Worm (Caenorhabditis elegans) whole organism, L1 larva: Measurements from ENCODE around the gene srz-47.

Experiments used
- C16A3.4 ChIP-seq: fragments of 150-350 bp; optimal IDR thresholded peaks from 2 replicates; lab custom pipeline; 2014; ENCODE audit warnings: missing biosample characterization, missing genetic modification characterization
- aly-2 ChIP-seq: fragments of 150-350 bp; optimal IDR thresholded peaks from 2 replicates; lab custom pipeline; 2014; ENCODE audit warnings: missing biosample characterization, missing genetic modification characterization
- blmp-1 ChIP-seq: fragments of 150-350 bp; optimal IDR thresholded peaks from 2 replicates; lab custom pipeline; 2014; ENCODE audit warnings: missing biosample characterization, missing genetic modification characterization
- ceh-8 ChIP-seq: fragments of 200-800 bp; sonication (Bioruptor generic); optimal IDR thresholded peaks from 2 replicates; lab custom pipeline; 2018; ENCODE audit warnings: mild to moderate bottlenecking, missing genetic modification characterization, moderate library complexity, missing compliant biosample characterization
- ceh-88 ChIP-seq: fragments of 200-800 bp; sonication (Bioruptor generic); IDR thresholded peaks from 2 replicates; pipeline ENCODE4 v1.3.6; 2022; ENCODE audit warnings: missing genetic modification characterization, missing compliant biosample characterization
- ces-1 ChIP-seq: fragments of 150-350 bp; optimal IDR thresholded peaks from 2 replicates; lab custom pipeline; 2014; ENCODE audit warnings: missing biosample characterization, missing genetic modification reagents, missing genetic modification characterization
- dsc-1 ChIP-seq: sonication (generic microtip); optimal IDR thresholded peaks from 2 replicates; lab custom pipeline; 2016; ENCODE audit warnings: mild to moderate bottlenecking, missing genetic modification characterization, missing compliant biosample characterization
- efl-1 ChIP-seq, 4 experiments: fragments of 150-350 bp; optimal IDR thresholded peaks in 3 of 4; peaks in 1 of 4; 1 replicate in 1 of 4; 2 replicates in 3 of 4; lab custom pipeline; 2014; ENCODE audit warnings: missing biosample characterization in 2 of 4, missing genetic modification characterization in 2 of 4, missing genetic modification reagents in 2 of 4
- efl-3 ChIP-seq: fragments of 200-800 bp; sonication (Bioruptor generic); optimal IDR thresholded peaks from 2 replicates; lab custom pipeline; 2018; ENCODE audit warnings: mild to moderate bottlenecking, missing genetic modification characterization, missing compliant biosample characterization
- egl-27 ChIP-seq, 2 experiments: fragments of 150-350 bp in 1 of 2; sonication (generic microtip); optimal IDR thresholded peaks; 3 replicates each; lab custom pipeline; 2017 to 2018; ENCODE audit warnings: missing biosample characterization in 2 of 2, missing genetic modification characterization in 2 of 2, missing genetic modification reagents in 2 of 2
- elt-2 ChIP-seq: sonication (generic microtip); optimal IDR thresholded peaks from 2 replicates; lab custom pipeline; 2016; ENCODE audit warnings: missing genetic modification characterization, mild to moderate bottlenecking, inconsistent platforms, missing compliant biosample characterization, missing genetic modification reagents
- elt-3 ChIP-seq, 6 experiments: fragments of 150-350 bp in 1 of 6; sonication (generic microtip); optimal IDR thresholded peaks; 2 replicates each; lab custom pipeline; 2017 to 2018; ENCODE audit warnings: missing biosample characterization in 6 of 6, missing genetic modification characterization in 6 of 6, inconsistent platforms in 1 of 6
- fkh-8 ChIP-seq: sonication (generic microtip); optimal IDR thresholded peaks from 2 replicates; lab custom pipeline; 2016; ENCODE audit warnings: mild to moderate bottlenecking, missing genetic modification characterization, missing compliant biosample characterization
- fos-1 ChIP-seq: fragments of 150-350 bp; optimal IDR thresholded peaks from 2 replicates; lab custom pipeline; 2014; ENCODE audit warnings: missing biosample characterization, missing genetic modification characterization
- grh-1 ChIP-seq: fragments of 200-800 bp; sonication (Bioruptor generic); IDR thresholded peaks from 2 replicates; pipeline ENCODE4 v1.3.6; 2022; ENCODE audit warnings: missing genetic modification reagents, missing genetic modification characterization, missing compliant biosample characterization
- hlh-4 ChIP-seq: sonication (generic microtip); optimal IDR thresholded peaks from 2 replicates; lab custom pipeline; 2016; ENCODE audit warnings: mild to moderate bottlenecking, missing genetic modification characterization, missing compliant biosample characterization
- hpl-2 ChIP-seq: fragments of 150-350 bp; optimal IDR thresholded peaks from 2 replicates; lab custom pipeline; 2014; ENCODE audit warnings: missing biosample characterization, missing genetic modification reagents, missing genetic modification characterization
- isw-1 ChIP-seq: fragments of 200-800 bp; sonication (Bioruptor generic); IDR thresholded peaks from 2 replicates; pipeline ENCODE4 v1.3.6; 2022; ENCODE audit warnings: missing genetic modification characterization, missing compliant biosample characterization
- lin-13 ChIP-seq: fragments of 150-350 bp; optimal IDR thresholded peaks from 2 replicates; lab custom pipeline; 2014; ENCODE audit warnings: missing biosample characterization, missing genetic modification reagents, missing genetic modification characterization
- lin-14 ChIP-seq: fragments of 200-800 bp; sonication (Bioruptor generic); optimal IDR thresholded peaks from 2 replicates; lab custom pipeline; 2018; ENCODE audit warnings: mild to moderate bottlenecking, missing genetic modification characterization, moderate library complexity, missing compliant biosample characterization
- lin-15B ChIP-seq: fragments of 150-350 bp; sonication (generic microtip); optimal IDR thresholded peaks from 3 replicates; lab custom pipeline; 2014; ENCODE audit warnings: missing biosample characterization, missing genetic modification characterization
- lin-35 ChIP-seq, 2 experiments: fragments of 150-350 bp; optimal IDR thresholded peaks; 2 replicates each; lab custom pipeline; 2014; ENCODE audit warnings: missing biosample characterization in 2 of 2, missing genetic modification characterization in 2 of 2, missing genetic modification reagents in 2 of 2
- lir-3 ChIP-seq: sonication (generic microtip); optimal IDR thresholded peaks from 2 replicates; lab custom pipeline; 2016; ENCODE audit warnings: mild to moderate bottlenecking, missing genetic modification characterization, moderate library complexity, missing compliant biosample characterization; ENCODE audit not compliant: poor library complexity
- mdl-1 ChIP-seq, 2 experiments: fragments of 150-350 bp; optimal IDR thresholded peaks; 2 replicates each; lab custom pipeline; 2014 to 2017; ENCODE audit warnings: missing biosample characterization in 2 of 2, missing genetic modification characterization in 2 of 2, inconsistent platforms in 1 of 2
- mef-2 ChIP-seq: fragments of 150-350 bp; optimal IDR thresholded peaks from 2 replicates; lab custom pipeline; 2014; ENCODE audit warnings: missing biosample characterization, missing genetic modification characterization
- nhr-11 ChIP-seq: fragments of 150-350 bp; optimal IDR thresholded peaks from 2 replicates; lab custom pipeline; 2014; ENCODE audit warnings: missing biosample characterization, missing genetic modification characterization
- nhr-12 ChIP-seq: sonication (generic microtip); optimal IDR thresholded peaks from 2 replicates; lab custom pipeline; 2017; ENCODE audit warnings: missing biosample characterization, missing genetic modification characterization
- pag-3 ChIP-seq: sonication (generic microtip); optimal IDR thresholded peaks from 2 replicates; lab custom pipeline; 2017; ENCODE audit warnings: missing genetic modification characterization, mild to moderate bottlenecking, missing compliant biosample characterization, antibody characterized with exemption, borderline replicate concordance; ENCODE audit not compliant: insufficient read depth
- pqm-1 ChIP-seq: sonication (generic microtip); optimal IDR thresholded peaks from 3 replicates; lab custom pipeline; 2017; ENCODE audit warnings: missing biosample characterization, missing genetic modification characterization
- skn-1 ChIP-seq: fragments of 150-350 bp; optimal IDR thresholded peaks from 2 replicates; lab custom pipeline; 2014; ENCODE audit warnings: missing biosample characterization, missing genetic modification characterization
- snpc-4 ChIP-seq: fragments of 150-350 bp; optimal IDR thresholded peaks from 2 replicates; lab custom pipeline; 2014; ENCODE audit warnings: missing biosample characterization, missing genetic modification characterization
- swsn-7 ChIP-seq: sonication (generic microtip); optimal IDR thresholded peaks from 2 replicates; lab custom pipeline; 2016; ENCODE audit warnings: missing genetic modification characterization, missing compliant biosample characterization
- tbx-2 ChIP-seq: sonication (generic microtip); optimal IDR thresholded peaks from 2 replicates; lab custom pipeline; 2016; ENCODE audit warnings: missing genetic modification characterization, missing compliant biosample characterization
- tlp-1 ChIP-seq: fragments of 150-350 bp; optimal IDR thresholded peaks from 2 replicates; lab custom pipeline; 2014; ENCODE audit warnings: missing biosample characterization, missing genetic modification characterization
- unc-130 ChIP-seq: fragments of 150-350 bp; optimal IDR thresholded peaks from 2 replicates; lab custom pipeline; 2017; ENCODE audit warnings: missing biosample characterization, missing genetic modification characterization, inconsistent platforms
- unc-62 ChIP-seq: fragments of 150-350 bp; optimal IDR thresholded peaks from 2 replicates; lab custom pipeline; 2014; ENCODE audit warnings: missing biosample characterization, missing genetic modification reagents, missing genetic modification characterization
- unc-98 ChIP-seq: fragments of 200-800 bp; sonication (Bioruptor generic); IDR thresholded peaks from 2 replicates; pipeline ENCODE4 v1.3.6; 2022; ENCODE audit warnings: missing genetic modification characterization, missing compliant biosample characterization
- ztf-4 ChIP-seq: fragments of 150-350 bp; optimal IDR thresholded peaks from 2 replicates; lab custom pipeline; 2014; ENCODE audit warnings: missing biosample characterization, missing genetic modification characterization

srz-47 gene

DNA sequence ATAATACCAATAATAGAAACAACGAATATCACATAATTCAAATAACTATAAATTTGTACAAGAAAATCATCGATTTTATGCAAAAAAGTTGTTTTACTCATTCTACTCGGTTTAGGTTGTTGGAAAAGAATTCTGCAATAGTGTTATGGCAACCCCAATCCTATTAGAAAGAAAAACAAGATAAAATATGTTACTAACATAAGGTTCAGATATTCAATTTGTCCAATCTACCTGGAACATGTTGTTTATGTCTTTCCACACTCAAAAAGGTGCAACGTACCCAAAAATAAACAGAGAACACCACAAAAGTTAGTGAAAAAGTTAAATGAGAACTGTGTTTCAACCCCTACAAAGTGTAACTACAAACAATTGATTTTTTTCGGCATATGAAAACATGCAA is 21.3 kb downstream of the srz-47 start, which contains the start of gene srw-51:
Gene srw-51 (minus strand): TSS at position 101 of the 400 bp plus-strand sequence.
- TF ChIP-seq pqm-1 (tag; lab: Kevin White, UChicago), result no peak
- no peak for TF ChIP-seq dsc-1 (tag; lab: Kevin White, UChicago)
- no peak for TF ChIP-seq ztf-4 (tag; lab: Kevin White, UChicago)
- TF ChIP-seq efl-1 (optimal IDR thresholded peaks at IDR 0.05; lab: Kevin White, UChicago), result no peak
- no peak for TF ChIP-seq efl-1 (GFP tag; optimal IDR thresholded peaks at IDR 0.05 in 1 of 2; lab: Kevin White, UChicago)
- TF ChIP-seq lin-35 (GFP tag; optimal IDR thresholded peaks at IDR 0.05; lab: Kevin White, UChicago), result no peak
- TF ChIP-seq, all 84 proteins: peak for 0

DNA sequence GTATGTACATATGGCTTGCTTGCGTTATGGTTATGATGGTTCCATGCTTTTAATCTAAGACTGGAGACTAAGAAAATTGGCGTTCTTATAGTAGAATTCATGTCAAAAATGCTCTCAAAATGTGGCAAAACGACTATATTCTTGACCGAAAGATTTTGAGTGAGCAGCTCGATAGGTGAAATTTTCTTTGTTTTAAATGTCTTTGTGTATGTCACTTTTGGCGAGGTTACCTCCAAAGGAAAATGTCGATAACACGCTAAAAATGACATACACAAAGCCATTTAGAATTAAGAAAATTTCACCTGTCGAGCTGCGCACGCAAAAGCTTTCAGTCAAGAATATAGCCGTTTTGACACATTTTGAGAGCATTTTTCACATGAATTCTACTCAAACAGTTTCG is 24.7 kb downstream of the srz-47 start, which contains the start of gene srz-66:
Gene srz-66 (minus strand): TSS at position 101 of the 400 bp plus-strand sequence.
- no peak for TF ChIP-seq lin-35 (GFP tag; optimal IDR thresholded peaks at IDR 0.05; lab: Kevin White, UChicago)
- TF ChIP-seq nhr-12, result no peak
- no peak for TF ChIP-seq swsn-7
- no peak for TF ChIP-seq isw-1
- no peak for TF ChIP-seq fos-1 (tag; lab: Kevin White, UChicago)
- no peak for TF ChIP-seq blmp-1 (tag; lab: Kevin White, UChicago)
- TF ChIP-seq lin-14, result no peak
- TF ChIP-seq snpc-4 (tag; lab: Kevin White, UChicago), result no peak
- TF ChIP-seq mdl-1 (tag; optimal IDR thresholded peaks at IDR 0.05; lab: Kevin White, UChicago), result no peak
- no peak for TF ChIP-seq pag-3 (tag; lab: Kevin White, UChicago)

DNA sequence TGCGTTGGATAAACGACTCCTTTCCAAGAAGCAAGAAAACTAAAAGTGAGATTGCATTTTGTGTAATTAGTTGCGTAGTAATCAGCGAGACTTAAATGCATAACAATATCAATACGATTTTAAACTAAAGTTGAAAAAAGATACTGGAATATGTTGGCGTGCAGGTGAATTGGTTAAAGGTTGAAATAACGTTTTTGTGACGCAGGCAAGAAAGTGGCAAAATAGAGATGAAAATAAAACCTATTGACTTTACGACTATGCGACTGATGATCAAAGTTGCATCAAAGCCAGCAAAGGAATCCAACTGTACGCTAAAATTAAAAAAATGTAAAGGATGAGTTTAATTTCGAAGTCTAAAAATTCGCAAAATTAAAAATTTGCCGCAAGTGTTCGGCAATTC is 26.7 kb downstream of the srz-47 start, which contains the start of gene srh-102:
Gene srh-102 (minus strand): TSS at position 101 of the 400 bp plus-strand sequence.
- TF ChIP-seq unc-130 (tag; lab: Kevin White, UChicago) (no peak), mef-2 (tag; lab: Kevin White, UChicago) (no peak), nhr-12 (no peak), skn-1 (tag; lab: Kevin White, UChicago) (no peak), ceh-88 (GFP tag; lab: Robert Waterston, UW) (no peak), aly-2 (tag; lab: Kevin White, UChicago) (no peak), grh-1 (no peak)

DNA sequence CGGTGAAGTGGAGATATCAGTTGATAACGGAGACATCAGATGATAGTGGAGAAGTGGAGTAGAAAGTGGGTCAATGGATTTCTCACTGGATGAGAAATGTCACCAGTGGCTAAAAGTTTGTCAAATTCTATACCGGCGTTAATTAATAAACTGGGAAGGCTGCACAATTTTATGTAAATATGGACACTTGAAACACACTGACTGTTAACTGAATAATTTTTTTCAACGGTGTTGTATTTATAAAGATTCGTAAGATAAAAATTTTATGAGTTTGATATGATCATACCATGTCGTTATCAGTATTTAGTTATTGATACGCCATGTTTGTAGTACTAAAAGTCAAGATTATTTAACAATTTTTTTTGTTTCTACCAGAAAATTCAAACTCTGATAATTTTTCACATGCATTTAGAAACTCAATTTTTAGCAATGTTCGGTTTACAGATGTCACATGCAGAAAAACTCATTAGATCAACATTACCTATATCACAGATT is 32.7 kb downstream of the srz-47 start, which contains the start of gene F40D4.12:
Gene F40D4.12 (plus strand): TSS at position 445 of the 495 bp plus-strand sequence.
- TF ChIP-seq lir-3 (tag; lab: Kevin White, UChicago) (no peak), lin-15B (tag; lab: Kevin White, UChicago) (no peak), nhr-11 (no peak), tbx-2 (no peak), unc-98 (GFP tag; lab: Robert Waterston, UW) (no peak), elt-2 (peak; percentile 82), dsc-1 (tag; lab: Kevin White, UChicago) (no peak), lin-13 (GFP tag; lab: Kevin White, UChicago) (no peak), isw-1 (no peak), snpc-4 (tag; lab: Kevin White, UChicago) (no peak), unc-62 (GFP tag; lab: Kevin White, UChicago) (no peak), tlp-1 (peak; percentile 5), hpl-2 (GFP tag; lab: Kevin White, UChicago) (no peak), egl-27 (tag; optimal IDR thresholded peaks at IDR 0.05; lab: Kevin White, UChicago) (no peak), ces-1 (GFP tag; lab: Kevin White, UChicago) (no peak), hlh-4 (tag; lab: Kevin White, UChicago) (no peak)

DNA sequence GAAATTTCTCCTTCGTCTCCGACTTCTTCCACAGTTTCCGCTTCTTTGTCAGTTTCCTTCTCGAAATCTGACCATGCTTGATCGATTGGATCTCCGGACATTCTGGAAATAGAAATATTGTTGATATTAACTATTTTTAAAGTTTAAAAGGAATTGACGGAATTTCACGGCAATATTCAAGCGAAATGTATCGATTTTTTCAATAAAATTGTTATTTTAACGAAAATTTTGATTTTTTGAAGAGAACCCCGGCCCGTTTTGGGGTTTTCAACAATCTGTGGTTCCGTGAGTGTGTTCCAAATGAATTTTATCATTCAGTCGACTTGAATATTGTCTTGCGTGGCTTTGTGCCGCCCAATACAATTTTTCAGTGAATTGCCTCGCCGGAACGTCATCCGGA is 35.0 kb downstream of the srz-47 start, which contains the start of gene F40D4.13:
Gene F40D4.13 (minus strand): TSS at position 101 of the 400 bp plus-strand sequence.
- no peak for TF ChIP-seq nhr-12
- no peak for TF ChIP-seq unc-130 (tag; lab: Kevin White, UChicago)
- no peak for TF ChIP-seq fkh-8 (tag; lab: Kevin White, UChicago)
- no peak for TF ChIP-seq elt-3 (tag; optimal IDR thresholded peaks at IDR 0.05; lab: Kevin White, UChicago)
- no peak for TF ChIP-seq egl-27 (tag; optimal IDR thresholded peaks at IDR 0.05; lab: Kevin White, UChicago)
- TF ChIP-seq ceh-8 (GFP tag; lab: Kevin White, UChicago), result no peak
- no peak for TF ChIP-seq swsn-7
- no peak for TF ChIP-seq efl-3 (GFP tag; lab: Kevin White, UChicago)
- TF ChIP-seq C16A3.4 (tag; lab: Kevin White, UChicago), result no peak
- TF ChIP-seq dsc-1 (tag; lab: Kevin White, UChicago), result no peak
